Worm (Caenorhabditis elegans): Measurements from ENCODE around the gene fntb-1.

fntb-1 gene

DNA sequence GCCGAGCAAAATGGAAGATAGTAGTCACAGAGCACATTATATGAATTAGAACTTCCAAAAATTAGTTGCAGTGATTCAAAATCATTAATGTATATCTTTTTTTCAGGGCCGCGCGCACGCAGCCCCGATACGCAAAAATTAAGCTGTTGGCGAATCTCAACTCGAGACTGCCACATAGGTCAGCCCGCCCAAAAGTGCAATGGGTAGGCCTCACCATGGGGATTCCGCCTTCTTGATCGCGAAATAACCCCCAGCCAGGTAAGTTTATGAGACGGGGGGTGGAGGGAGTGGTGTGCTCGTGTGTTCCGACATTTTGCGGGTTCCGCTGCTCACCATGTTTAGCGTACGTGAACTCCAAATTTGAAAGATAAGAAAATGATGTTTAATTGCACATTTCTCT, 15.6 kb downstream of the fntb-1 start, which contains the start of gene F08H9.3 (continued):
- peak; percentile 54 for TF ChIP-seq set-16 (GFP tag; IDR thresholded peaks at IDR 0.05)
- 0 out of 2 replicates have a peak, but pooled peaks have one; percentile 37 for TF ChIP-seq nhr-41 (GFP tag; IDR thresholded peaks at IDR 0.05)
- TF ChIP-seq saeg-2 (GFP tag; IDR thresholded peaks at IDR 0.05): 0 out of 2 replicates have a peak, but pooled peaks have one; percentile 13
- TF ChIP-seq Y48G9A.11 (GFP tag; IDR thresholded peaks at IDR 0.05): peak; percentile 67
- TF ChIP-seq spr-1 (tag; optimal IDR thresholded peaks at IDR 0.05): peak; percentile 59
- TF ChIP-seq F49E8.2 (tag; optimal IDR thresholded peaks at IDR 0.05; ENCODE audit: borderline replicate concordance): peak; percentile 63
- peak; percentile 70 for TF ChIP-seq nhr-102 (tag; optimal IDR thresholded peaks at IDR 0.05)
- TF ChIP-seq egl-43 (GFP tag; IDR thresholded peaks at IDR 0.05): peak; percentile 76
- peak; percentile 46 for TF ChIP-seq nhr-48 (tag; optimal IDR thresholded peaks at IDR 0.05)
- peak; percentile 58; the same call in 1 of the 2 replicates for TF ChIP-seq php-3 (GFP tag; IDR thresholded peaks at IDR 0.05)

DNA sequence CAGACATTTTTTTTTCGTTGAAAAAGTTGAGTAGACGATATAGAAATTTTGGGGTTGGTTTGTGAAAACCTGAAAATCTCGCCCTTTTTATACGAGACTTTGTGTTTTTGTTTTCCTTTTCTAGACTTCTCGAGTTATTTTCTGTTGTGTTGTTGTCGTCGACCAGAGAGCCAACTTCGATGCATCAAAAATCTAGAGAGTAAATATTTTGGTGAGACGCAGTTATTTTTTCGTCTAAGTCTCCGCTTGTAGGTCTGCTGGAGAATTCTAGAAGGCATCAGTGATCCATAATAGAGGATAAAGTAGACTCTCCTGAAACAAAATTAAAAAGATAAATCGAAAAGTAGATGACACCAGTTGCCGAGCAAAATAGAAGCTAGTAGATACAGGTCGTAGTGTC, 16.9 kb downstream of the fntb-1 start, which contains the start of gene F08H9.4:
Gene F08H9.4 (minus strand): TSS at position 61 of the 400 bp plus-strand sequence.
- peak in 1 of 2 experiments; percentile 95 for TF ChIP-seq daf-16 (GFP tag; optimal IDR thresholded peaks at IDR 0.05)
- no peak for TF ChIP-seq daf-16 (tag; optimal IDR thresholded peaks at IDR 0.05)
- no peak for TF ChIP-seq Y105C5A.15 (GFP tag; IDR thresholded peaks at IDR 0.05)
- TF ChIP-seq zip-2 (tag; optimal IDR thresholded peaks at IDR 0.05): no peak

ce11 chrV:14468196-14468874, 20.9 kb downstream of the fntb-1 start, which contains the start of gene srz-97:
Gene srz-97 (minus strand): TSS chrV:14468246.
- TF ChIP-seq dve-1 (tag; optimal IDR thresholded peaks at IDR 0.05; ENCODE audit: insufficient read depth) (peak; percentile 40), nhr-28 (tag; optimal IDR thresholded peaks at IDR 0.05) (no peak), ceh-20 (GFP tag; IDR thresholded peaks at IDR 0.05) (0 out of 2 replicates have a peak, but pooled peaks have one; percentile 31), zfp-3 (GFP tag; conservative IDR thresholded peaks at IDR 0.05) (no peak), F37D6.2 (tag; optimal IDR thresholded peaks at IDR 0.05) (no peak), lim-7 (GFP tag; IDR thresholded peaks at IDR 0.05) (no peak), zag-1 (tag; optimal IDR thresholded peaks at IDR 0.05) (no peak), arid-1 (GFP tag; conservative IDR thresholded peaks at IDR 0.05) (0 out of 2 replicates have a peak, but pooled peaks have one; percentile 26), nhr-237 (tag; optimal IDR thresholded peaks at IDR 0.05) (no peak), nhr-11 (tag; optimal IDR thresholded peaks at IDR 0.05) (no peak), duxl-1 (tag; optimal IDR thresholded peaks at IDR 0.05; ENCODE audit: poor library complexity) (no peak), F44E2.7 (GFP tag; IDR thresholded peaks at IDR 0.05) (no peak), ztf-11 (tag; optimal IDR thresholded peaks at IDR 0.05) (no peak), nhr-42 (GFP tag; IDR thresholded peaks at IDR 0.05) (peak; percentile 63; the same call in 1 of the 2 replicates), fos-1 (tag; optimal IDR thresholded peaks at IDR 0.05) (no peak), nhr-6 (tag; optimal IDR thresholded peaks at IDR 0.05) (no peak), ztf-7 (tag; optimal IDR thresholded peaks at IDR 0.05) (no peak), ceh-44 (GFP tag; IDR thresholded peaks at IDR 0.05) (0 out of 2 replicates have a peak, but pooled peaks have one; percentile 58), ceh-32 (tag; optimal IDR thresholded peaks at IDR 0.05; ENCODE audit: poor library complexity) (no peak), dmd-8 (GFP tag; IDR thresholded peaks at IDR 0.05) (0 out of 2 replicates have a peak, but pooled peaks have one; percentile 64), fkh-10 (GFP tag; optimal IDR thresholded peaks at IDR 0.05) (no peak), daf-16 (GFP tag; optimal IDR thresholded peaks at IDR 0.05) (peak; percentile 49 to 67), daf-16 (tag; optimal IDR thresholded peaks at IDR 0.05) (peak; percentile 69), nhr-77 (tag; optimal IDR thresholded peaks at IDR 0.05) (no peak), vab-7 (GFP tag; IDR thresholded peaks at IDR 0.05) (no peak), nhr-76 (tag; optimal IDR thresholded peaks at IDR 0.05) (no peak), zfp-2 (tag; optimal IDR thresholded peaks at IDR 0.05) (no peak), spr-1 (tag; optimal IDR thresholded peaks at IDR 0.05) (peak; percentile 42), attf-4 (tag; optimal IDR thresholded peaks at IDR 0.05) (no peak), gei-8 (GFP tag; optimal IDR thresholded peaks at IDR 0.05) (no peak), lin-13 (GFP tag; optimal IDR thresholded peaks at IDR 0.05) (no peak), F10B5.3 (tag; optimal IDR thresholded peaks at IDR 0.05) (peak; percentile 37), daf-8 (GFP tag; IDR thresholded peaks at IDR 0.05) (no peak), unc-62 (GFP tag; optimal IDR thresholded peaks at IDR 0.05 in 1 of 2) (peak in 1 of 2 experiments; percentile 24), unc-62 (tag; optimal IDR thresholded peaks at IDR 0.05) (no peak), lir-3 (tag; optimal IDR thresholded peaks at IDR 0.05) (no peak)
